Fruit fly (Drosophila melanogaster) S2 (cell line): ENCODE results near the gene CG12535.

Experiments
- CG8478 ChIP-seq: fragments of >200 bp; optimal IDR thresholded peaks from 2 replicates; lab custom pipeline; 2018
- CTCF ChIP-seq, 2 experiments: fragments of >200 bp; optimal IDR thresholded peaks; 2 replicates each; lab custom pipeline; 2018

- no peak for TF ChIP-seq CTCF (optimal IDR thresholded peaks at IDR 0.05; lab: Kevin White, UChicago)
- no peak for TF ChIP-seq CG8478
Measured at dm6 chrX:3369324-3370033, 79.3 kb downstream of the CG12535 start.
